Fruit fly (Drosophila melanogaster) Kc167 (cell line): Measurements from ENCODE around the gene CG13460.

ENCODE experiments used
- Myc ChIP-seq: fragments of >200 bp; optimal IDR thresholded peaks from 2 replicates; lab custom pipeline; 2017; ENCODE audit warnings: missing external identifiers
- Sin3A ChIP-seq: fragments of >200 bp; optimal IDR thresholded peaks from 2 replicates; lab custom pipeline; 2018; ENCODE audit warnings: missing external identifiers
- h ChIP-seq: fragments of >200 bp; optimal IDR thresholded peaks from 3 replicates; lab custom pipeline; 2018; ENCODE audit warnings: missing external identifiers
- insv ChIP-seq: fragments of >200 bp; optimal IDR thresholded peaks from 3 replicates; lab custom pipeline; 2018; ENCODE audit warnings: missing external identifiers
- psq ChIP-seq: fragments of >200 bp; optimal IDR thresholded peaks from 2 replicates; lab custom pipeline; 2017; ENCODE audit warnings: missing external identifiers
- ttk ChIP-seq: sonication (Bioruptor generic); optimal IDR thresholded peaks from 2 replicates; lab custom pipeline; 2017; ENCODE audit warnings: missing external identifiers

Gene CG13460

dm6 chr3L:15050109-15050508, 11.4 kb downstream of the CG13460 start, which contains the start of gene CG18581:
Gene CG18581 (minus strand): TSS chr3L:15050209.
- no peak for TF ChIP-seq h
- TF ChIP-seq Sin3A (lab: Kevin White, UChicago), result no peak
- no peak for TF ChIP-seq insv
- no peak for TF ChIP-seq psq
- no peak for TF ChIP-seq Myc
- no peak for TF ChIP-seq ttk (lab: Kevin White, UChicago)

DNA sequence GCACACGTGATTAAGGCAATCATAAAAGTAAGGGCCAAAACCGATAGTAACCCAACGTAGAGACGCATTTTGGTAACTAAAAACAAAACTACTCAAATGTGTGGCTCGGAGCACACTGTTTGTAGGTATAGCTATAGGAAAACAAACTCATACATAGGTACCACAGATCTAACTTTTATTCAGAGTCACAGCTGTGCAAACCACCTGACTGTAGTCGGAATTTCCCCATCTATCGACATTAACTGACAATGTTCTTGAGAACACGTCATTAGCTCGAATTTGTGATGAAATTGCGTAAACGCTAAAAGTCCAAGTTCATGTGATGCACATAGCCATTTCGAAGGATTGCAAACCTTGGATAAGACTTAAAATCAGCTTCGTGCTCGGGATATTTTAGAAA, 12.1 kb downstream of the CG13460 start, which contains the start of gene CG43678:
TSS of gene CG43678 (minus strand) at position 101 of the 400 bp plus-strand sequence.
- TF ChIP-seq Sin3A (lab: Kevin White, UChicago) (no peak), h (no peak), psq (no peak), ttk (lab: Kevin White, UChicago) (no peak), insv (no peak), Myc (no peak)

DNA sequence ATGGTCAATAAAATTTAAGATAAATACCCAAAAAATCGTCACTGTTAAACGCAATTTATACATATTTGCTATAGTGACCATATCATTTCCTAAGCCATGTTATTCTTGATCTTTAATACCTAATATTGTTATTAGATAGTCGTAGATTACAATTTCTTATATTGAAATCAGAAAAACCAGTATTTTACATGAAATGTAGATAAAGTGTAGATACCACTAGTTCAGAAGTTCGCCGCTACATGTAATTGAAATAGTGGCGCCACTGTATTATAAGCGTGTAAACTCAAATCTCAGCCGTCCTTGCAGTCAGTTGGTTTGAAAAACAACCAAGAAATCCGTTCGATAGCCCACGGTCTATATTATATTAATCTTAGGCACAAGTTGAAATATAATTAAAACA, 13.4 kb downstream of the CG13460 start:
- TF ChIP-seq h, result no peak
- TF ChIP-seq psq, result no peak
- no peak for TF ChIP-seq insv
- TF ChIP-seq Myc, result no peak
- TF ChIP-seq Sin3A (lab: Kevin White, UChicago), result no peak
- TF ChIP-seq ttk (lab: Kevin White, UChicago), result no peak

dm6 chr3L:15047606-15048005, 13.9 kb downstream of the CG13460 start:
- no peak for TF ChIP-seq psq
- no peak for TF ChIP-seq Sin3A (lab: Kevin White, UChicago)

- no peak for TF ChIP-seq ttk (lab: Kevin White, UChicago)
- no peak for TF ChIP-seq psq
- no peak for TF ChIP-seq insv
- no peak for TF ChIP-seq Myc
- TF ChIP-seq h, result no peak
- TF ChIP-seq Sin3A (lab: Kevin White, UChicago), result no peak
These were observed 16.4 kb downstream of the CG13460 start for dm6 chr3L:15045114-15045513.

DNA sequence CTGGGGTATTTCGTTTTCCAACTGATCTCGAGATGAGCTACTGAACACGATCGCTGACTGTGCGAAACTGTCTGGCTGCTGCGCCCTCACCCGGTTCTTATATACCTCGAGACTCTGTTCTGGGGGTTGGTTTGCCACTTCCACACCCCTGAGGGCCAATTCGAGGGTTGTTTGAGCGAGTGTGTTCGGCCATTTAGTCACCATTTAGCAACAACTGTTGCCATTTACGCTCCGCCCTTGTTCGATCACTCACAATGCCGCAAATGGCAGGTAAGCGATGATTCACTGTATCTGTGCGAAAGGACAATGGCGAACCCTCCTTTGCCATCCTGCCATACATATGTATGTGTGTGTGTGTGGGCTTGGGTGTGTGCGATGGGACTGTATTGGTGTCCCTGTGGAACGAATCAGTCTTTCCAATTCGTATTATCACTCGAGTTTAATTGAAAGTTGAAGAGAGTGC, 17.6 kb downstream of the CG13460 start, which contains the start of gene ind:
TSS of gene ind (minus strand) at position 51 of the 463 bp plus-strand sequence.
- TF ChIP-seq psq, result no peak
- no peak for TF ChIP-seq ttk (lab: Kevin White, UChicago)
- TF ChIP-seq insv, result no peak

dm6 chr3L:15043465-15043864, 18.0 kb downstream of the CG13460 start:
- no peak for TF ChIP-seq psq
- TF ChIP-seq Myc, result no peak
- TF ChIP-seq insv, result no peak
- no peak for TF ChIP-seq Sin3A (lab: Kevin White, UChicago)
- TF ChIP-seq ttk (lab: Kevin White, UChicago), result no peak
- TF ChIP-seq h, result no peak

DNA sequence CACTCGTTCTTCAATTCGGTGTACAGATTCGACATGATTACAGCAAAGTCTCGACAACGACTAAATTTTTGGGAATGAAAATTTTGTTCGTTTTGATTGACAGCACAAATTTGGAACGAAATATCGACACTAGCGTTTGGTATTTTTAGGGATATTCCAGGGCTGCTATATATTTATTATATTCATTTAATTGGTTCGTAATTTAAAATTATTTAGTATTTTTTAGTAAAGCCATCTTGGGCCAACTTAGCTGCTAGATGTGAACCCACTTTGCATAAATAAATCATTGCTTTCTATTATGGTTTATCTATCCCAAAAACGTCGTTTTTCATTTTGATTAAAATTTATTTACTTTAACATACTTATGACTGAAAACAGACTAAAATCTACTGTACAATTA, 19.0 kb downstream of the CG13460 start, which contains the start of gene Rpn12R:
TSS of gene Rpn12R (minus strand) at position 101 of the 400 bp plus-strand sequence.
- no peak for TF ChIP-seq Myc
- TF ChIP-seq Sin3A (lab: Kevin White, UChicago), result no peak
- no peak for TF ChIP-seq h
- TF ChIP-seq psq, result no peak
- no peak for TF ChIP-seq insv
- no peak for TF ChIP-seq ttk (lab: Kevin White, UChicago)

DNA sequence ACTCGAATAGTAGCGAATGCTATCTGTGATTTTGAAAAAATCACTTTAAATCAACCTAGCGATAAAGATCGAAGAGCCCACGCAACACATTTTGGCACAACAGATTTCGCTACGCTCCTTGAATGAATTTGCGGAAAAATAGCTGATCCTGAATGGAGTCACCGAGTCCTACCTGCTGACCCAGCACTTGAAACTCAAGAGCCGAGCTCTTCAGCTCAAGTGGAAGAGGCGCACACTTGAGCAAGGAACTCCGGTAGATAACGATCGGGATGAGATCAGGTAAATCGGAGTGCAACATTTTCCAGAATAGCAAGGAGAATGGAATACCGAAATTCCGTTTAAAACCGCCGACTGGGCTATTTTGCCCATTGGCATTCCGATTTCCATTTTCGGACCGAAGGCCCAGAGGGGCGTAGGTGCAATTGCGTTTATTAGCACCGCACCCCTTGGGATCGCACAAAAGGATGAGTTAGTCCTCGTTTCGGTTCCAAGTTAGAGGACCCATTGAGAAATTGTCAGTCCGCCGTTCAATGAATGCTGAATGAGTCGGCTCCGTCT, 21.1 kb downstream of the CG13460 start:
- TF ChIP-seq psq (no peak), ttk (lab: Kevin White, UChicago) (no peak), Sin3A (lab: Kevin White, UChicago) (no peak), insv (no peak), Myc (no peak), h (no peak)

DNA sequence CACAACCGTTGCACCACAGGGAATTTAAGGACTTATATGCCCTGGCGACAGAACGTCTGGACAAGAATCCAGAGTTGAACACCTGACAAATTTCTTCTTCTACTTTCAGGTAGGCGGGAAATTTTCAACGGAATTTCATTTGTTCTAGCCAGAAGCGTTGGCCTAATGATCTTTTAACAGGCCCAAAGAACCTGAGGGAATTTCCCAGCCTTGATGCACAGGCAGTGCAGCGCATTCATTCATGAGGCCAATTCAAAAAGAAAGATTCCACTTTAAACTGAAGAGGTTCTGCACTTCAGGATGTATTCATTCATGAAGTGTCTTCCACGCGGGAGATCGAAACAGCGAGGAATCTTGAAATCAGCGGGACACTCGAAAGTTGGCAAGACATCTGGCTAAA, 22.0 kb downstream of the CG13460 start:
- no peak for TF ChIP-seq h
- no peak for TF ChIP-seq Sin3A (lab: Kevin White, UChicago)
- TF ChIP-seq Myc, result no peak
- no peak for TF ChIP-seq ttk (lab: Kevin White, UChicago)
- TF ChIP-seq psq, result no peak
- no peak for TF ChIP-seq insv

dm6 chr3L:15035585-15035984, 25.9 kb downstream of the CG13460 start:
- no peak for TF ChIP-seq psq
- TF ChIP-seq h, result no peak
- TF ChIP-seq ttk (lab: Kevin White, UChicago), result no peak
- TF ChIP-seq insv, result no peak
- no peak for TF ChIP-seq Myc
- TF ChIP-seq Sin3A (lab: Kevin White, UChicago), result no peak

DNA sequence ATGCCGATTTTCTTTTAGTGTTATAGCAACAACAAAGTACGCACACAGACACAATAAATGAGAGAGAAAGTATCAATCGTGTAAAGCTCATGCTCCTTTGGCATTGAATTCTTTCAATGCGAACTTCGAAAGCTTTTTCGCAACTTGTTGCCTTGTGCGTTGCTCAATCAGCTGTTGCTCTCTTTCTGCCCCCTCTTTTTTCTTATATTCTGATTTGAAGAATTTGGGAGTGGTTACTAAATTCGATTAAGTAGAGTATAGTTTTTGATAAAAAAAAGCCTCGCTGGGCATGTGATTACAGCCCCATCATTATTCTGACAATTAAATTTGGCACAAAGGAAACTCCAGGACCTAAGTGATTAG, 26.8 kb downstream of the CG13460 start:
- TF ChIP-seq Sin3A (lab: Kevin White, UChicago), result no peak
- no peak for TF ChIP-seq ttk (lab: Kevin White, UChicago)
- TF ChIP-seq h, result no peak
- no peak for TF ChIP-seq Myc
- no peak for TF ChIP-seq insv
- TF ChIP-seq psq, result no peak

dm6 chr3L:15034061-15034713, 27.3 kb downstream of the CG13460 start:
- no peak for TF ChIP-seq psq
- TF ChIP-seq Myc, result no peak
- TF ChIP-seq Sin3A (lab: Kevin White, UChicago), result no peak
- no peak for TF ChIP-seq ttk (lab: Kevin White, UChicago)
- no peak for TF ChIP-seq insv
- TF ChIP-seq h, result no peak

- no peak for TF ChIP-seq ttk (lab: Kevin White, UChicago)
- TF ChIP-seq Myc, result no peak
- no peak for TF ChIP-seq Sin3A (lab: Kevin White, UChicago)
- no peak for TF ChIP-seq h
- TF ChIP-seq insv, result no peak
- no peak for TF ChIP-seq psq
These were observed 29.7 kb downstream of the CG13460 start for dm6 chr3L:15031773-15032172.
